Worm (Caenorhabditis elegans) whole organism, L1 larva: ENCODE measurements around the gene rpl-21.

Source experiments
- C04F5.9 ChIP-seq: sonication (generic microtip); optimal IDR thresholded peaks from 2 replicates; lab custom pipeline; 2016; ENCODE audit warnings: missing genetic modification characterization, missing compliant biosample characterization
- C16A3.4 ChIP-seq: fragments of 150-350 bp; optimal IDR thresholded peaks from 2 replicates; lab custom pipeline; 2014; ENCODE audit warnings: missing biosample characterization, missing genetic modification characterization
- C34B4.2 ChIP-seq: sonication (generic microtip); optimal IDR thresholded peaks from 2 replicates; lab custom pipeline; 2017; ENCODE audit warnings: mild to moderate bottlenecking, missing genetic modification characterization, missing compliant biosample characterization
- F16B12.6 ChIP-seq: fragments of 150-350 bp; optimal IDR thresholded peaks from 2 replicates; lab custom pipeline; 2014; ENCODE audit warnings: missing biosample characterization, missing genetic modification characterization
- alr-1 ChIP-seq: fragments of 200-800 bp; sonication (Bioruptor generic); optimal IDR thresholded peaks from 2 replicates; lab custom pipeline; 2018; ENCODE audit warnings: borderline replicate concordance, mild to moderate bottlenecking, missing genetic modification characterization, missing compliant biosample characterization
- ama-1 ChIP-seq: fragments of 150-350 bp; optimal IDR thresholded peaks from 2 replicates; lab custom pipeline; 2014
- blmp-1 ChIP-seq: fragments of 150-350 bp; optimal IDR thresholded peaks from 2 replicates; lab custom pipeline; 2014; ENCODE audit warnings: missing biosample characterization, missing genetic modification characterization
- ceh-8 ChIP-seq: fragments of 200-800 bp; sonication (Bioruptor generic); optimal IDR thresholded peaks from 2 replicates; lab custom pipeline; 2018; ENCODE audit warnings: mild to moderate bottlenecking, missing genetic modification characterization, moderate library complexity, missing compliant biosample characterization
- ceh-82 ChIP-seq, 3 experiments: fragments of 150-350 bp in 1 of 3; sonication (generic microtip) in 2 of 3; optimal IDR thresholded peaks; 2 replicates each; lab custom pipeline; 2014 to 2017; ENCODE audit warnings: missing biosample characterization in 3 of 3, missing genetic modification characterization in 3 of 3
- ces-1 ChIP-seq: fragments of 150-350 bp; optimal IDR thresholded peaks from 2 replicates; lab custom pipeline; 2014; ENCODE audit warnings: missing biosample characterization, missing genetic modification reagents, missing genetic modification characterization
- dpl-1 ChIP-seq, 3 experiments: fragments of 150-350 bp in 2 of 3; sonication (generic microtip) in 1 of 3; optimal IDR thresholded peaks; 2 replicates each; lab custom pipeline; 2014 to 2017; ENCODE audit warnings: missing biosample characterization in 3 of 3, missing genetic modification characterization in 3 of 3, missing genetic modification reagents in 3 of 3
- dsc-1 ChIP-seq: sonication (generic microtip); optimal IDR thresholded peaks from 2 replicates; lab custom pipeline; 2016; ENCODE audit warnings: mild to moderate bottlenecking, missing genetic modification characterization, missing compliant biosample characterization
- efl-1 ChIP-seq, 4 experiments: fragments of 150-350 bp; optimal IDR thresholded peaks in 3 of 4; peaks in 1 of 4; 1 replicate in 1 of 4; 2 replicates in 3 of 4; lab custom pipeline; 2014; ENCODE audit warnings: missing biosample characterization in 2 of 4, missing genetic modification characterization in 2 of 4, missing genetic modification reagents in 2 of 4
- efl-3 ChIP-seq: fragments of 200-800 bp; sonication (Bioruptor generic); optimal IDR thresholded peaks from 2 replicates; lab custom pipeline; 2018; ENCODE audit warnings: mild to moderate bottlenecking, missing genetic modification characterization, missing compliant biosample characterization
- egl-27 ChIP-seq, 2 experiments: fragments of 150-350 bp in 1 of 2; sonication (generic microtip); optimal IDR thresholded peaks; 3 replicates each; lab custom pipeline; 2017 to 2018; ENCODE audit warnings: missing biosample characterization in 2 of 2, missing genetic modification characterization in 2 of 2, missing genetic modification reagents in 2 of 2
- elt-3 ChIP-seq, 6 experiments: fragments of 150-350 bp in 1 of 6; sonication (generic microtip); optimal IDR thresholded peaks; 2 replicates each; lab custom pipeline; 2017 to 2018; ENCODE audit warnings: missing biosample characterization in 6 of 6, missing genetic modification characterization in 6 of 6, inconsistent platforms in 1 of 6
- fkh-10 ChIP-seq: sonication (generic microtip); optimal IDR thresholded peaks from 2 replicates; lab custom pipeline; 2017; ENCODE audit warnings: missing biosample characterization, missing genetic modification reagents, missing genetic modification characterization
- fkh-8 ChIP-seq: sonication (generic microtip); optimal IDR thresholded peaks from 2 replicates; lab custom pipeline; 2016; ENCODE audit warnings: mild to moderate bottlenecking, missing genetic modification characterization, missing compliant biosample characterization
- fos-1 ChIP-seq: fragments of 150-350 bp; optimal IDR thresholded peaks from 2 replicates; lab custom pipeline; 2014; ENCODE audit warnings: missing biosample characterization, missing genetic modification characterization
- hlh-17 ChIP-seq: fragments of 200-800 bp; sonication (Bioruptor generic); optimal IDR thresholded peaks from 2 replicates; lab custom pipeline; 2018; ENCODE audit warnings: missing genetic modification characterization, mild to moderate bottlenecking, missing compliant biosample characterization, moderate library complexity, borderline replicate concordance
- hlh-4 ChIP-seq: sonication (generic microtip); optimal IDR thresholded peaks from 2 replicates; lab custom pipeline; 2016; ENCODE audit warnings: mild to moderate bottlenecking, missing genetic modification characterization, missing compliant biosample characterization
- hpl-2 ChIP-seq: fragments of 150-350 bp; optimal IDR thresholded peaks from 2 replicates; lab custom pipeline; 2014; ENCODE audit warnings: missing biosample characterization, missing genetic modification reagents, missing genetic modification characterization
- jun-1 ChIP-seq: fragments of 150-350 bp; optimal IDR thresholded peaks from 2 replicates; lab custom pipeline; 2014; ENCODE audit warnings: missing biosample characterization, missing genetic modification reagents, missing genetic modification characterization
- lin-39 ChIP-seq: fragments of 150-350 bp; optimal IDR thresholded peaks from 2 replicates; lab custom pipeline; 2014; ENCODE audit warnings: missing biosample characterization, missing genetic modification reagents, missing genetic modification characterization
- lir-3 ChIP-seq: sonication (generic microtip); optimal IDR thresholded peaks from 2 replicates; lab custom pipeline; 2016; ENCODE audit warnings: mild to moderate bottlenecking, missing genetic modification characterization, moderate library complexity, missing compliant biosample characterization; ENCODE audit not compliant: poor library complexity
- lsy-2 ChIP-seq, 2 experiments: fragments of 150-350 bp; optimal IDR thresholded peaks; 2 replicates each; lab custom pipeline; 2014; ENCODE audit warnings: missing biosample characterization in 2 of 2, missing genetic modification characterization in 2 of 2
- mab-9 ChIP-seq: fragments of 200-800 bp; sonication (Bioruptor generic); IDR thresholded peaks from 2 replicates; pipeline ENCODE4 v1.3.6; 2022; ENCODE audit warnings: missing genetic modification reagents, missing genetic modification characterization, missing compliant biosample characterization
- nhr-19 ChIP-seq: fragments of 200-800 bp; sonication (Bioruptor generic); conservative IDR thresholded peaks from 2 replicates; pipeline ENCODE4 v1.3.6; 2022; ENCODE audit warnings: missing genetic modification characterization, missing compliant biosample characterization
- nhr-20 ChIP-seq: sonication (generic microtip); optimal IDR thresholded peaks from 2 replicates; lab custom pipeline; 2016; ENCODE audit warnings: mild to moderate bottlenecking, missing genetic modification characterization, missing compliant biosample characterization
- nhr-28 ChIP-seq: fragments of 150-350 bp; optimal IDR thresholded peaks from 2 replicates; lab custom pipeline; 2014; ENCODE audit warnings: missing biosample characterization, missing genetic modification characterization
- nhr-47 ChIP-seq: sonication (generic microtip); optimal IDR thresholded peaks from 2 replicates; lab custom pipeline; 2016; ENCODE audit warnings: mild to moderate bottlenecking, missing genetic modification characterization, moderate library complexity, missing compliant biosample characterization
- nhr-71 ChIP-seq: sonication (generic microtip); optimal IDR thresholded peaks from 2 replicates; lab custom pipeline; 2016; ENCODE audit warnings: mild to moderate bottlenecking, missing genetic modification characterization, moderate library complexity, missing compliant biosample characterization
- nhr-85 ChIP-seq: sonication (generic microtip); peaks from one replicate; lab custom pipeline; 2016; ENCODE audit warnings: missing genetic modification characterization, inconsistent platforms, missing compliant biosample characterization
- pag-3 ChIP-seq: sonication (generic microtip); optimal IDR thresholded peaks from 2 replicates; lab custom pipeline; 2017; ENCODE audit warnings: missing genetic modification characterization, mild to moderate bottlenecking, missing compliant biosample characterization, antibody characterized with exemption, borderline replicate concordance; ENCODE audit not compliant: insufficient read depth
- pqm-1 ChIP-seq: sonication (generic microtip); optimal IDR thresholded peaks from 3 replicates; lab custom pipeline; 2017; ENCODE audit warnings: missing biosample characterization, missing genetic modification characterization
- snu-23 ChIP-seq: sonication (generic microtip); optimal IDR thresholded peaks from 2 replicates; lab custom pipeline; 2016; ENCODE audit warnings: missing genetic modification characterization, missing compliant biosample characterization
- sptf-1 ChIP-seq: fragments of 150-350 bp; optimal IDR thresholded peaks from 2 replicates; lab custom pipeline; 2014; ENCODE audit warnings: missing biosample characterization, missing genetic modification characterization
- swsn-7 ChIP-seq: sonication (generic microtip); optimal IDR thresholded peaks from 2 replicates; lab custom pipeline; 2016; ENCODE audit warnings: missing genetic modification characterization, missing compliant biosample characterization
- unc-62 ChIP-seq: fragments of 150-350 bp; optimal IDR thresholded peaks from 2 replicates; lab custom pipeline; 2014; ENCODE audit warnings: missing biosample characterization, missing genetic modification reagents, missing genetic modification characterization
- unc-86 ChIP-seq: sonication (generic microtip); optimal IDR thresholded peaks from 2 replicates; lab custom pipeline; 2016; ENCODE audit warnings: missing genetic modification characterization, missing compliant biosample characterization
- ztf-11 ChIP-seq, 2 experiments: sonication (generic microtip); optimal IDR thresholded peaks; 2 replicates each; lab custom pipeline; 2016 to 2017; ENCODE audit warnings: missing genetic modification characterization in 2 of 2, missing biosample characterization in 1 of 2, missing compliant biosample characterization in 1 of 2
- ztf-4 ChIP-seq: fragments of 150-350 bp; optimal IDR thresholded peaks from 2 replicates; lab custom pipeline; 2014; ENCODE audit warnings: missing biosample characterization, missing genetic modification characterization

Gene rpl-21

ce11 chrIII:8155166-8155565 is 25.1 kb upstream of the rpl-21 start, which contains the start of gene D2007.1:
TSS of gene D2007.1 (plus strand) at chrIII:8155466.
- TF ChIP-seq lir-3 (tag; lab: Kevin White, UChicago) (peak; percentile 11), swsn-7 (tag; lab: Kevin White, UChicago) (no peak), mab-9 (GFP tag; lab: Robert Waterston, UW) (no peak), unc-86 (tag; lab: Kevin White, UChicago) (no peak), dsc-1 (tag; lab: Kevin White, UChicago) (peak; percentile 78), jun-1 (no peak), lsy-2 (tag; optimal IDR thresholded peaks at IDR 0.05; lab: Kevin White, UChicago) (peak in 1 of 2 experiments; percentile 28), nhr-71 (tag; lab: Kevin White, UChicago) (peak; percentile 28), efl-1 (optimal IDR thresholded peaks at IDR 0.05; lab: Kevin White, UChicago) (no peak), efl-1 (GFP tag; optimal IDR thresholded peaks at IDR 0.05 in 1 of 2; lab: Kevin White, UChicago) (no peak), C34B4.2 (tag; lab: Kevin White, UChicago) (no peak), ceh-82 (tag; optimal IDR thresholded peaks at IDR 0.05; lab: Kevin White, UChicago) (no peak)

- TF ChIP-seq ceh-82 (tag; optimal IDR thresholded peaks at IDR 0.05; lab: Kevin White, UChicago) = no peak
- no peak for TF ChIP-seq C16A3.4
- TF ChIP-seq pqm-1 (tag; lab: Kevin White, UChicago) = no peak
- TF ChIP-seq fos-1 = no peak
- no peak for TF ChIP-seq fkh-8 (tag; lab: Kevin White, UChicago)
- TF ChIP-seq lin-39 = no peak
- TF ChIP-seq hpl-2 (GFP tag; lab: Kevin White, UChicago) = no peak
- TF ChIP-seq hlh-4 (tag; lab: Kevin White, UChicago) = no peak
- no peak for TF ChIP-seq elt-3 (tag; optimal IDR thresholded peaks at IDR 0.05; lab: Kevin White, UChicago)
- TF ChIP-seq sptf-1 (tag; lab: Kevin White, UChicago) = no peak
- no peak for TF ChIP-seq nhr-85 (tag; lab: Kevin White, UChicago)
- no peak for TF ChIP-seq egl-27 (tag; optimal IDR thresholded peaks at IDR 0.05; lab: Kevin White, UChicago)
- TF ChIP-seq C04F5.9 (tag; lab: Kevin White, UChicago) = no peak
- no peak for TF ChIP-seq nhr-47 (tag; lab: Kevin White, UChicago)
- TF ChIP-seq nhr-28 (tag; lab: Kevin White, UChicago) = no peak
- no peak for TF ChIP-seq ama-1 (lab: Kevin White, UChicago)
- TF ChIP-seq, all 84 proteins: peak for 0
Observed at ce11 chrIII:8154423-8154822, 24.4 kb upstream of the rpl-21 start.

- TF ChIP-seq dpl-1 (GFP tag; optimal IDR thresholded peaks at IDR 0.05; lab: Kevin White, UChicago) = no peak
- TF ChIP-seq nhr-20 (tag; lab: Kevin White, UChicago) = no peak
- no peak for TF ChIP-seq efl-1 (optimal IDR thresholded peaks at IDR 0.05; lab: Kevin White, UChicago)
- TF ChIP-seq efl-1 (GFP tag; optimal IDR thresholded peaks at IDR 0.05 in 1 of 2; lab: Kevin White, UChicago) = peak in 1 of 2 experiments; percentile 92
- TF ChIP-seq F16B12.6 (tag; lab: Kevin White, UChicago) = no peak
Observed at ce11 chrIII:8148751-8149150, 18.7 kb upstream of the rpl-21 start, which contains the start of gene D2007.2. TSS of gene D2007.2 (plus strand) at chrIII:8148963.

- TF ChIP-seq swsn-7 (tag; lab: Kevin White, UChicago) (no peak), mab-9 (GFP tag; lab: Robert Waterston, UW) (peak; percentile 86)
- TF ChIP-seq, all 84 proteins: peak for 1
Observed at ce11 chrIII:8145971-8146370, 15.9 kb upstream of the rpl-21 start.

- TF ChIP-seq unc-62 (GFP tag; lab: Kevin White, UChicago) (no peak), ama-1 (lab: Kevin White, UChicago) (no peak), hlh-17 (GFP tag; lab: Kevin White, UChicago) (no peak), ces-1 (no peak), ztf-4 (tag; lab: Kevin White, UChicago) (no peak), fkh-10 (GFP tag; lab: Kevin White, UChicago) (no peak), nhr-20 (tag; lab: Kevin White, UChicago) (peak; percentile 67), efl-3 (GFP tag; lab: Kevin White, UChicago) (no peak), pag-3 (tag; lab: Kevin White, UChicago) (no peak), unc-86 (tag; lab: Kevin White, UChicago) (peak; percentile 57), ztf-11 (tag; optimal IDR thresholded peaks at IDR 0.05; lab: Kevin White, UChicago) (peak in 1 of 2 experiments; percentile 89), snu-23 (GFP tag; lab: Kevin White, UChicago) (peak; percentile 73), blmp-1 (tag; lab: Kevin White, UChicago) (no peak), egl-27 (tag; optimal IDR thresholded peaks at IDR 0.05; lab: Kevin White, UChicago) (no peak), nhr-19 (GFP tag; lab: Robert Waterston, UW) (peak; percentile 70), nhr-85 (tag; lab: Kevin White, UChicago) (peak; percentile 87), ceh-8 (GFP tag; lab: Kevin White, UChicago) (no peak), pqm-1 (tag; lab: Kevin White, UChicago) (no peak), lsy-2 (tag; optimal IDR thresholded peaks at IDR 0.05; lab: Kevin White, UChicago) (peak; percentile 78 to 82), C34B4.2 (tag; lab: Kevin White, UChicago) (peak; percentile 33), alr-1 (tag; lab: Kevin White, UChicago) (no peak)
Observed at ce11 chrIII:8144574-8145065, 14.6 kb upstream of the rpl-21 start, which contains the start of the genes C14B9.8 and mrpl-18. TSS of gene C14B9.8 (minus strand) at chrIII:8144629. TSS of gene mrpl-18 (plus strand) at chrIII:8145015.
